Fruit fly (Drosophila melanogaster): Measurements from ENCODE around the gene Naglu.
A peak's percentile ranks its signal among the peaks of the same experiment; 100 is the strongest.

The Naglu gene

DNA sequence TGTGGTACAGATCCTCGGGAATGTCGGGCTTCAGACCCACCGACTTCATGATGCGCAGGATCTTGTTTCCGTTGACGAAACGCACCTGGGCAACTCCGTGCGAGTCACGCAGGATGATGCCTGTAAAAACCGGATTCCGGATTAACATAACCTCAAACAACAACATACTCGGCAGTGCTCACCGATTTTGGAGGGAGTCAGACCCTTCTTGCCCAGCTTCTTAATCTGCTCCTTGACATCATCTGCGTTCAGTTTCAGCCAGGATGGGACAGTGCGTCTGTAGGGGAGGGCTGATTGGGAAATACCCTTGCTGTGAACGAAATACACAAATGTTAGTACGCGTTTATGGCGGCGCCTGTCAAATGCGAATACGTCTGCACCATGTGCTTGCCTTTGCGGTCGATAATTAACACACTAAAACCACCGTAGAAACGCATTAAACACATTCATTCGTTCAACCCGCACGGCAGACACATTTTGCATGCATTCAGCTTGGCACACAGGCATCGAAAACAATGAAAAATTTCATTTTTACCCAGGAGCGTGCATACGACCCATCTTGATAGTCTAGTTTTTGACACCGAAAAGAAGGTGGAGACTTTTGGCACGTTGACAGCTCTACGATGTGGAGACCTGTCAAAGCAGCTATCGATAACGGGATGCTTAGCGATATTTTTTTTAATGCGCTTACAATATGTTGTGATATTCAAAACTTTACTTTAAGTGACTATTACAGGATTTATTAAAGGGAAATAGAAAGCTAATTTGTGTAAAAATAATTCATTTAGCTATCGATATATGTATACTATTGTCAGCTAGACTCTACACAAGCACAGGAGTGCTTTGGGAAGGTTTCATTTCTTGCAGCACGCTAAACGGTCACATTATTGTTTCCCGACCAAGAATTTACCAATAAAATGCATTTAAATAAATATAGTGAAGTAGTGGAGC lies 47.4 kb downstream of the Naglu start, which contains the start of the genes RpS13 and CSN8 (continued):
- TF ChIP-seq pzg (GFP tag; optimal IDR thresholded peaks at IDR 0.05) (peak; percentile 90), kni (GFP tag; optimal IDR thresholded peaks at IDR 0.05) (peak; percentile 66), CG7963 (GFP tag; IDR thresholded peaks at IDR 0.05; ENCODE audit: partially characterized antibody) (peak; percentile 85), CG13296 (GFP tag; optimal IDR thresholded peaks at IDR 0.05) (peak; percentile 38), NK7.1 (GFP tag; optimal IDR thresholded peaks at IDR 0.05) (no peak), stc (GFP tag; IDR thresholded peaks at IDR 0.05) (no peak), HLHmδ (GFP tag; optimal IDR thresholded peaks at IDR 0.05) (no peak), row (GFP tag; IDR thresholded peaks at IDR 0.05) (peak; percentile 49), CG2129 (GFP tag; IDR thresholded peaks at IDR 0.05; ENCODE audit: partially characterized antibody) (peak; percentile 91), CG7271 (tag; optimal IDR thresholded peaks at IDR 0.05) (peak; percentile 17), CG17829 (tag; optimal IDR thresholded peaks at IDR 0.05) (peak; percentile 60), hb (GFP tag; IDR thresholded peaks at IDR 0.05; ENCODE audit: partially characterized antibody) (peak; percentile 94), jigr1 (GFP tag; IDR thresholded peaks at IDR 0.05) (no peak), luna (GFP tag; optimal IDR thresholded peaks at IDR 0.05) (no peak), Side (GFP tag; optimal IDR thresholded peaks at IDR 0.05) (no peak), Dp (GFP tag; optimal IDR thresholded peaks at IDR 0.05) (peak; percentile 34), emc (GFP tag; optimal IDR thresholded peaks at IDR 0.05) (no peak), Poxn (GFP tag; IDR thresholded peaks at IDR 0.05) (no peak), Hand (GFP tag; optimal IDR thresholded peaks at IDR 0.05) (no peak), lola (GFP tag; optimal IDR thresholded peaks at IDR 0.05) (peak in 1 of 3 experiments; percentile 6), sob (GFP tag; IDR thresholded peaks at IDR 0.05) (peak; percentile 54; the same call in 1 of the 2 replicates), amos (GFP tag; IDR thresholded peaks at IDR 0.05; ENCODE audit: partially characterized antibody) (peak; percentile 93), Hsf (GFP tag; optimal IDR thresholded peaks at IDR 0.05) (peak; percentile 39), CG5953 (GFP tag; IDR thresholded peaks at IDR 0.05) (no peak), CG17568 (GFP tag; optimal IDR thresholded peaks at IDR 0.05) (peak; percentile 33), CG4707 (GFP tag; optimal IDR thresholded peaks at IDR 0.05) (no peak), sug (tag; optimal IDR thresholded peaks at IDR 0.05) (peak; percentile 55), gem (tag; optimal IDR thresholded peaks at IDR 0.05) (peak; percentile 29), ato (GFP tag; IDR thresholded peaks at IDR 0.05; ENCODE audit: partially characterized antibody) (peak; percentile 75), Hr39 (optimal IDR thresholded peaks at IDR 0.05) (no peak), zen (tag; optimal IDR thresholded peaks at IDR 0.05) (peak; percentile 36), CG10321 (GFP tag; IDR thresholded peaks at IDR 0.05) (no peak), CG13287 (GFP tag; IDR thresholded peaks at IDR 0.05; ENCODE audit: partially characterized antibody) (peak; percentile 96), CG30403 (GFP tag; optimal IDR thresholded peaks at IDR 0.05) (no peak), bcd (GFP tag; optimal IDR thresholded peaks at IDR 0.05) (peak; percentile 11), salm (tag; optimal IDR thresholded peaks at IDR 0.05) (peak; percentile 4), Mes4 (GFP tag; optimal IDR thresholded peaks at IDR 0.05) (peak; percentile 26), trem (tag; optimal IDR thresholded peaks at IDR 0.05) (peak; percentile 87), Nf-YB (GFP tag; optimal IDR thresholded peaks at IDR 0.05) (no peak), Myb (GFP tag; optimal IDR thresholded peaks at IDR 0.05) (peak; percentile 29), Opbp (GFP tag; IDR thresholded peaks at IDR 0.05; ENCODE audit: partially characterized antibody) (peak; percentile 87), CG10979 (tag; optimal IDR thresholded peaks at IDR 0.05) (peak; percentile 20), CG8359 (GFP tag; optimal IDR thresholded peaks at IDR 0.05; ENCODE audit: borderline replicate concordance) (peak; percentile 27), CG5245 (GFP tag; optimal IDR thresholded peaks at IDR 0.05) (no peak), CoRest (tag; optimal IDR thresholded peaks at IDR 0.05) (peak; percentile 17), CG18476 (GFP tag; optimal IDR thresholded peaks at IDR 0.05) (no peak), Bgb (GFP tag; IDR thresholded peaks at IDR 0.05; ENCODE audit: partially characterized antibody) (peak; percentile 90)

Data from whole organism, embryonic.